Fruit fly (Drosophila melanogaster) whole organism, pupa: ENCODE results near the gene Uqcc1.

Source experiments
- CG10348 ChIP-seq: fragments of 200-800 bp; sonication (Bioruptor generic); IDR thresholded peaks from 2 replicates; pipeline ENCODE4 v1.3.6; 2022; ENCODE audit warnings: missing biosample characterization, missing genetic modification characterization
- CG32121 ChIP-seq: fragments of 200-800 bp; sonication (Bioruptor generic); IDR thresholded peaks from 2 replicates; pipeline ENCODE4 v1.3.6; 2022; ENCODE audit warnings: missing biosample characterization, missing genetic modification characterization
- CG8301 ChIP-seq: fragments of 200-800 bp; sonication (Bioruptor generic); optimal IDR thresholded peaks from 2 replicates; lab custom pipeline; 2018; ENCODE audit warnings: missing biosample characterization, mild to moderate bottlenecking, missing genetic modification characterization
- Pif1A ChIP-seq: fragments of 200-800 bp; sonication (Bioruptor generic); optimal IDR thresholded peaks from 3 replicates; lab custom pipeline; 2016; ENCODE audit warnings: missing biosample characterization, missing genetic modification characterization
- Snoo ChIP-seq: fragments of 200-800 bp; sonication (Bioruptor generic); optimal IDR thresholded peaks from 3 replicates; lab custom pipeline; 2017; ENCODE audit warnings: missing biosample characterization, mild to moderate bottlenecking, missing genetic modification characterization, inconsistent platforms

DNA sequence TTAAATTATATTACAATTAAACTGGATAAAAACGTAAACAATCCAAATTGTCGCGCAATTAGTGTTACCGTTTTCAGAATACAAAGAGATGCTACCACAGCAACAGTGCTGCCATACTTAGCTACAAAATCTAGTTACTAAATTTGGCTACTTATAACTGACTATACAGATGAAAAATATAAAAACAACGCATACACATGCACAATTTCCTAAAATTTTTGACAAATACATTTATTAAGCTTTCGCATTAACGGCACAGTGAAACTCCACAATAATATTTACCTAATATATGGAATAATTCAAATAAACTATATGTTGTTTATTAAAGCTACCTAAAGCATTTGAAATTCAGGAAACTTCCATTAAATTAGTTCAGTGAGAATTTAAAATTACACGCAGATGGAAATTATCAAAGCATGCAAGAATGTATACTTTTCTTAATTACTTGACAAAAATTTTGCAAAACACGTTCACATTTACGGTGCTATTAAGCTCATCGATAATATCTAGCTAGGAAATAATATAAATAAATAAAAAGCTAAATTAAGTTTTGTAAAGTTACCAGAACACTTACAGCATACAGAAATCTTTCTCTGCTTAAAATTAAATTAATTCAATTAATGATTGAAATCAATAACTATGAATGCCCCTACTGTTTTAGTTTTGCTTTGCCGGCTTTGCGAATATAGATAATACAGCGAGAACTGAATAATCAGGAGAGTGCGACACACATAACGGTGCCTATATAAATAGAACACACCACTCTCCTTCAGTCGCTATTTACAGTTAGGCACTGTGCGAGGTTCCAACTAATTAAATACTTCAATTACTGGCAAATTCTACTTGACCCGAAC is 11.3 kb upstream of the Uqcc1 start, which contains the start of the genes Mis12 and CG9953:
- peak; percentile 8 for TF ChIP-seq CG8301 (tag; lab: Kevin White, UChicago)
- no peak for TF ChIP-seq CG32121 (GFP tag; lab: Robert Waterston, UW)
- TF ChIP-seq Snoo, result no peak
- no peak for TF ChIP-seq Pif1A (GFP tag; lab: Kevin White, UChicago)
- TF ChIP-seq CG10348 (GFP tag; lab: Robert Waterston, UW), result no peak
